Fruit fly (Drosophila melanogaster): Measurements from ENCODE around the gene CG33630.

CG33630 gene

dm6 chr3R:10084914-10085313, 22.5 kb downstream of the CG33630 start (continued):
- TF ChIP-seq Ada2b (GFP tag; IDR thresholded peaks at IDR 0.05) (peak; percentile 49; the same call in 1 of the 2 replicates), CG16813 (GFP tag; IDR thresholded peaks at IDR 0.05; ENCODE audit: partially characterized antibody) (no peak), wdn (GFP tag; IDR thresholded peaks at IDR 0.05) (peak; percentile 70), lov (optimal IDR thresholded peaks at IDR 0.05) (no peak), lov (GFP tag; IDR thresholded peaks at IDR 0.05) (no peak), eve (GFP tag; optimal IDR thresholded peaks at IDR 0.05) (no peak), CG7786 (GFP tag; optimal IDR thresholded peaks at IDR 0.05) (peak; percentile 71), CG13894 (tag; optimal IDR thresholded peaks at IDR 0.05) (peak; percentile 20), pita (GFP tag; optimal IDR thresholded peaks at IDR 0.05) (no peak), CG18619 (GFP tag; optimal IDR thresholded peaks at IDR 0.05) (peak; percentile 56), HHEX (GFP tag; optimal IDR thresholded peaks at IDR 0.05) (peak; percentile 47), tin (GFP tag; optimal IDR thresholded peaks at IDR 0.05) (peak; percentile 2), Vsx1 (GFP tag; optimal IDR thresholded peaks at IDR 0.05) (no peak), Hand (GFP tag; optimal IDR thresholded peaks at IDR 0.05) (peak; percentile 54), al (GFP tag; IDR thresholded peaks at IDR 0.05) (peak; percentile 80)

dm6 chr3R:10086222-10086621, 23.8 kb downstream of the CG33630 start:
- no peak for TF ChIP-seq bcd (GFP tag; optimal IDR thresholded peaks at IDR 0.05)
- peak; percentile 52 for TF ChIP-seq CG9437 (GFP tag; optimal IDR thresholded peaks at IDR 0.05)
- no peak for TF ChIP-seq usp (GFP tag; optimal IDR thresholded peaks at IDR 0.05)
- no peak for TF ChIP-seq CG17568 (GFP tag; optimal IDR thresholded peaks at IDR 0.05)
- peak; percentile 76; the same call in 2 of the 3 replicates for TF ChIP-seq sr (GFP tag; IDR thresholded peaks at IDR 0.05)
- peak in 1 of 2 experiments; percentile 49 for TF ChIP-seq Pdp1 (GFP tag; optimal IDR thresholded peaks at IDR 0.05)
- peak; percentile 50; the same call in 1 of the 3 replicates for TF ChIP-seq ci (GFP tag; IDR thresholded peaks at IDR 0.05)
- no peak for TF ChIP-seq dati (GFP tag; IDR thresholded peaks at IDR 0.05)
- TF ChIP-seq Ets97D (GFP tag; optimal IDR thresholded peaks at IDR 0.05), result no peak
- TF ChIP-seq CG18599 (GFP tag; optimal IDR thresholded peaks at IDR 0.05), result no peak

dm6 chr3R:10086683-10087082, 24.3 kb downstream of the CG33630 start:
- TF ChIP-seq sr (GFP tag; IDR thresholded peaks at IDR 0.05), result no peak
- TF ChIP-seq CG17361 (GFP tag; IDR thresholded peaks at IDR 0.05), result peak; percentile 49; the same call in 2 of the 3 replicates
- no peak for TF ChIP-seq CG4360 (GFP tag; IDR thresholded peaks at IDR 0.05)
- no peak for TF ChIP-seq ham (GFP tag; IDR thresholded peaks at IDR 0.05)
- TF ChIP-seq CG18262 (tag; optimal IDR thresholded peaks at IDR 0.05), result peak; percentile 12
- TF ChIP-seq CG9609 (GFP tag; optimal IDR thresholded peaks at IDR 0.05), result no peak
- TF ChIP-seq sens (GFP tag), result peak; percentile 73
- TF ChIP-seq salm (tag; optimal IDR thresholded peaks at IDR 0.05), result no peak
- TF ChIP-seq Nf-YA (GFP tag; IDR thresholded peaks at IDR 0.05), result no peak
- peak; percentile 73 for TF ChIP-seq sd (tag; optimal IDR thresholded peaks at IDR 0.05)
- no peak for TF ChIP-seq sob (GFP tag; IDR thresholded peaks at IDR 0.05)
- no peak for TF ChIP-seq grn (GFP tag; optimal IDR thresholded peaks at IDR 0.05)
- peak; percentile 28 for TF ChIP-seq CG9437 (GFP tag; optimal IDR thresholded peaks at IDR 0.05)
- TF ChIP-seq CG11504 (tag; optimal IDR thresholded peaks at IDR 0.05), result peak; percentile 22
- TF ChIP-seq CG6791 (GFP tag; IDR thresholded peaks at IDR 0.05; ENCODE audit: partially characterized antibody), result no peak
- TF ChIP-seq Sox102F (GFP tag; optimal IDR thresholded peaks at IDR 0.05), result peak; percentile 40
- TF ChIP-seq gem (tag; optimal IDR thresholded peaks at IDR 0.05), result peak; percentile 31
- no peak for TF ChIP-seq CG7556 (GFP tag; optimal IDR thresholded peaks at IDR 0.05)
- TF ChIP-seq phol (tag; optimal IDR thresholded peaks at IDR 0.05), result peak; percentile 11
- TF ChIP-seq eve (GFP tag; optimal IDR thresholded peaks at IDR 0.05), result peak in 1 of 2 experiments; percentile 28
- no peak for TF ChIP-seq CG12391 (tag; optimal IDR thresholded peaks at IDR 0.05)
- TF ChIP-seq CG8089 (GFP tag; optimal IDR thresholded peaks at IDR 0.05), result no peak
- peak; percentile 11 for TF ChIP-seq Sox100B (GFP tag; optimal IDR thresholded peaks at IDR 0.05)
- peak; percentile 27; the same call in 1 of the 2 replicates for TF ChIP-seq CG5953 (GFP tag; IDR thresholded peaks at IDR 0.05)
- TF ChIP-seq dmrt99B (tag; optimal IDR thresholded peaks at IDR 0.05), result peak; percentile 35

All from whole organism, embryonic.